Fruit fly (Drosophila melanogaster) whole organism, embryonic: ENCODE results near the gene ver.

ENCODE experiments used
- Adf1 ChIP-seq: fragments of 200-800 bp; sonication (Bioruptor generic); IDR thresholded peaks from 2 replicates; pipeline ENCODE4 v1.3.6; 2022; ENCODE audit warnings: missing biosample characterization, missing genetic modification characterization
- BtbVII ChIP-seq: fragments of 200-800 bp; sonication (Bioruptor generic); optimal IDR thresholded peaks from 3 replicates; lab custom pipeline; 2017; ENCODE audit warnings: missing biosample characterization, mild to moderate bottlenecking, missing genetic modification characterization
- CG10274 ChIP-seq: fragments of 200-800 bp; sonication (Bioruptor generic); optimal IDR thresholded peaks from 3 replicates; lab custom pipeline; 2017; ENCODE audit warnings: missing biosample characterization, mild to moderate bottlenecking, missing genetic modification characterization
- CG10979 ChIP-seq: fragments of 200-800 bp; sonication (Bioruptor generic); optimal IDR thresholded peaks from 2 replicates; lab custom pipeline; 2018; ENCODE audit warnings: missing biosample characterization, mild to moderate bottlenecking, missing genetic modification characterization, moderate library complexity
- CG12104 ChIP-seq: fragments of 200-800 bp; sonication (Bioruptor generic); optimal IDR thresholded peaks from 3 replicates; lab custom pipeline; 2016; ENCODE audit warnings: missing biosample characterization, missing genetic modification characterization
- CG15479 ChIP-seq: fragments of 200-800 bp; sonication (Bioruptor generic); optimal IDR thresholded peaks from 3 replicates; lab custom pipeline; 2019; ENCODE audit warnings: missing biosample characterization, mild to moderate bottlenecking, missing genetic modification characterization, moderate library complexity
- CG1602 ChIP-seq: fragments of 200-800 bp; sonication (Bioruptor generic); optimal IDR thresholded peaks from 3 replicates; lab custom pipeline; 2016; ENCODE audit warnings: missing biosample characterization, missing genetic modification characterization
- CG1647 ChIP-seq: fragments of 200-800 bp; sonication (Bioruptor generic); optimal IDR thresholded peaks from 3 replicates; lab custom pipeline; 2016; ENCODE audit warnings: missing biosample characterization, missing genetic modification characterization
- CG16779 ChIP-seq: fragments of 200-800 bp; sonication (Bioruptor generic); IDR thresholded peaks from 2 replicates; pipeline ENCODE4 v1.3.6; 2022; ENCODE audit warnings: missing biosample characterization, missing genetic modification characterization
- CG18599 ChIP-seq: fragments of 200-800 bp; sonication (Bioruptor generic); optimal IDR thresholded peaks from 3 replicates; lab custom pipeline; 2017; ENCODE audit warnings: missing biosample characterization, missing genetic modification characterization, mild to moderate bottlenecking, moderate library complexity, missing genetic modification reagents
- CG18619 ChIP-seq: fragments of 200-800 bp; sonication (Bioruptor generic); optimal IDR thresholded peaks from 3 replicates; lab custom pipeline; 2017; ENCODE audit warnings: missing biosample characterization, mild to moderate bottlenecking, missing genetic modification characterization
- CG3726 ChIP-seq: fragments of 200-800 bp; sonication (Bioruptor generic); IDR thresholded peaks from 3 replicates; pipeline ENCODE4, ENCODE4 v1.3.6; 2022; ENCODE audit warnings: missing biosample characterization, missing genetic modification characterization
- CG5180 ChIP-seq: fragments of 200-800 bp; sonication (Bioruptor generic); optimal IDR thresholded peaks from 3 replicates; lab custom pipeline; 2017; ENCODE audit warnings: missing biosample characterization, missing genetic modification characterization, mild to moderate bottlenecking, moderate library complexity, missing genetic modification reagents
- CG6254 ChIP-seq: fragments of 200-800 bp; sonication (Bioruptor generic); optimal IDR thresholded peaks from 3 replicates; lab custom pipeline; 2017; ENCODE audit warnings: mild to moderate bottlenecking, missing biosample characterization, missing genetic modification reagents, missing genetic modification characterization
- CG7839 ChIP-seq: fragments of 200-800 bp; sonication (Bioruptor generic); optimal IDR thresholded peaks from 3 replicates; lab custom pipeline; 2018; ENCODE audit warnings: missing biosample characterization, mild to moderate bottlenecking, missing genetic modification characterization, moderate library complexity
- CG7987 ChIP-seq: fragments of 200-800 bp; sonication (Bioruptor generic); optimal IDR thresholded peaks from 2 replicates; lab custom pipeline; 2018; ENCODE audit warnings: missing biosample characterization, mild to moderate bottlenecking, missing genetic modification characterization, moderate library complexity
- CG8089 ChIP-seq: fragments of 200-800 bp; sonication (Bioruptor generic); optimal IDR thresholded peaks from 3 replicates; lab custom pipeline; 2016; ENCODE audit warnings: missing biosample characterization, missing genetic modification characterization
- CoRest ChIP-seq: fragments of 200-800 bp; sonication (Bioruptor generic); optimal IDR thresholded peaks from 3 replicates; lab custom pipeline; 2018; ENCODE audit warnings: missing biosample characterization, mild to moderate bottlenecking, missing genetic modification characterization, moderate library complexity
- CrebB ChIP-seq: fragments of 200-800 bp; sonication (Bioruptor generic); optimal IDR thresholded peaks from 3 replicates; lab custom pipeline; 2018; ENCODE audit warnings: missing biosample characterization, mild to moderate bottlenecking, missing genetic modification characterization
- Ets65A ChIP-seq: fragments of 200-800 bp; sonication (Bioruptor generic); peaks from one replicate; lab custom pipeline; 2016; ENCODE audit warnings: missing biosample characterization, missing genetic modification characterization
- Hand ChIP-seq: fragments of 200-800 bp; sonication (Bioruptor generic); optimal IDR thresholded peaks from 2 replicates; lab custom pipeline; 2017; ENCODE audit warnings: mild to moderate bottlenecking, missing biosample characterization, missing genetic modification reagents, missing genetic modification characterization
- Hr78 ChIP-seq, 2 experiments: fragments of 200-800 bp in 1 of 2; fragments of >200 bp in 1 of 2; sonication (Bioruptor generic) in 1 of 2; optimal IDR thresholded peaks; 2 replicates each; lab custom pipeline; 2017 to 2019; ENCODE audit warnings: missing biosample characterization in 2 of 2, missing genetic modification characterization in 2 of 2, mild to moderate bottlenecking in 1 of 2, moderate library complexity in 1 of 2
- Max ChIP-seq: fragments of 200-800 bp; sonication (Bioruptor generic); optimal IDR thresholded peaks from 2 replicates; lab custom pipeline; 2016; ENCODE audit warnings: missing biosample characterization, mild to moderate bottlenecking, missing genetic modification characterization
- Mes4 ChIP-seq: fragments of 200-800 bp; sonication (Bioruptor generic); optimal IDR thresholded peaks from 2 replicates; lab custom pipeline; 2016; ENCODE audit warnings: missing biosample characterization, missing genetic modification characterization
- Nf-YA ChIP-seq: fragments of 200-800 bp; sonication (Bioruptor generic); IDR thresholded peaks from 2 replicates; pipeline ENCODE4 v1.3.6; 2022; ENCODE audit warnings: missing biosample characterization, missing genetic modification characterization
- Nf-YB ChIP-seq: fragments of 200-800 bp; sonication (Bioruptor generic); optimal IDR thresholded peaks from 3 replicates; lab custom pipeline; 2019; ENCODE audit warnings: missing biosample characterization, mild to moderate bottlenecking, missing genetic modification characterization, moderate library complexity
- Opbp ChIP-seq: fragments of 200-800 bp; sonication (Bioruptor generic); IDR thresholded peaks from 3 replicates; pipeline ENCODE4 v1.3.6; 2022; ENCODE audit warnings: missing biosample characterization, missing genetic modification characterization; ENCODE audit not compliant: partially characterized antibody
- Optix ChIP-seq: fragments of 200-800 bp; sonication (Bioruptor generic); IDR thresholded peaks from 3 replicates; pipeline ENCODE4 v1.3.6; 2022; ENCODE audit warnings: missing biosample characterization, missing genetic modification characterization
- Sin3A ChIP-seq: fragments of >200 bp; optimal IDR thresholded peaks from 2 replicates; lab custom pipeline; 2018
- Sox102F ChIP-seq: fragments of 200-800 bp; sonication (Bioruptor generic); optimal IDR thresholded peaks from 2 replicates; lab custom pipeline; 2018; ENCODE audit warnings: missing biosample characterization, mild to moderate bottlenecking, missing genetic modification characterization, moderate library complexity
- amos ChIP-seq: fragments of 200-800 bp; sonication (Bioruptor generic); IDR thresholded peaks from 2 replicates; pipeline ENCODE4 v1.3.6; 2022; ENCODE audit warnings: missing biosample characterization, missing genetic modification characterization; ENCODE audit not compliant: partially characterized antibody
- ase ChIP-seq: fragments of 200-800 bp; sonication (Bioruptor generic); IDR thresholded peaks from 3 replicates; pipeline ENCODE4 v1.3.6; 2022; ENCODE audit warnings: missing biosample characterization, missing genetic modification characterization
- bcd ChIP-seq: fragments of 200-800 bp; sonication (Bioruptor generic); optimal IDR thresholded peaks from 2 replicates; lab custom pipeline; 2017; ENCODE audit warnings: missing biosample characterization, mild to moderate bottlenecking, missing genetic modification characterization
- cas ChIP-seq: fragments of 200-800 bp; sonication (Bioruptor generic); IDR thresholded peaks from 2 replicates; pipeline ENCODE4 v1.3.6; 2022; ENCODE audit warnings: missing biosample characterization, missing genetic modification characterization
- cwo ChIP-seq: fragments of 200-800 bp; sonication (Bioruptor generic); optimal IDR thresholded peaks from 3 replicates; lab custom pipeline; 2017; ENCODE audit warnings: missing biosample characterization, missing genetic modification characterization, mild to moderate bottlenecking, moderate library complexity, missing genetic modification reagents
- dm ChIP-seq: fragments of 200-800 bp; sonication (Bioruptor generic); optimal IDR thresholded peaks from 3 replicates; lab custom pipeline; 2016; ENCODE audit warnings: missing biosample characterization, missing genetic modification characterization
- ewg ChIP-seq: fragments of 200-800 bp; sonication (Bioruptor generic); optimal IDR thresholded peaks from 3 replicates; lab custom pipeline; 2017; ENCODE audit warnings: mild to moderate bottlenecking, missing biosample characterization, missing genetic modification reagents, missing genetic modification characterization
- exex ChIP-seq: fragments of 200-800 bp; sonication (Bioruptor generic); optimal IDR thresholded peaks from 4 replicates; lab custom pipeline; 2018; ENCODE audit warnings: missing biosample characterization, mild to moderate bottlenecking, missing genetic modification characterization, moderate library complexity
- gsb ChIP-seq: fragments of 200-800 bp; sonication (Bioruptor generic); IDR thresholded peaks from 2 replicates; pipeline ENCODE4 v1.3.6; 2022; ENCODE audit warnings: missing biosample characterization, missing genetic modification characterization
- h ChIP-seq: fragments of >200 bp; optimal IDR thresholded peaks from 2 replicates; lab custom pipeline; 2017
- kah ChIP-seq: fragments of 200-800 bp; sonication (Bioruptor generic); optimal IDR thresholded peaks from 2 replicates; lab custom pipeline; 2018; ENCODE audit warnings: missing biosample characterization, mild to moderate bottlenecking, missing genetic modification characterization
- ken ChIP-seq: fragments of 200-800 bp; sonication (Bioruptor generic); IDR thresholded peaks from 3 replicates; pipeline ENCODE4 v1.3.6; 2022; ENCODE audit warnings: missing biosample characterization, missing genetic modification characterization
- lmd ChIP-seq: fragments of 200-800 bp; sonication (Bioruptor generic); IDR thresholded peaks from 2 replicates; pipeline ENCODE4 v1.3.6; 2022; ENCODE audit warnings: missing biosample characterization, missing genetic modification characterization
- luna ChIP-seq: fragments of 200-800 bp; sonication (Bioruptor generic); optimal IDR thresholded peaks from 2 replicates; lab custom pipeline; 2016; ENCODE audit warnings: missing biosample characterization, missing genetic modification characterization
- mirr ChIP-seq: fragments of 200-800 bp; sonication (Bioruptor generic); optimal IDR thresholded peaks from 3 replicates; lab custom pipeline; 2018; ENCODE audit warnings: missing biosample characterization, mild to moderate bottlenecking, missing genetic modification characterization
- nau ChIP-seq: fragments of 200-800 bp; sonication (Bioruptor generic); optimal IDR thresholded peaks from 3 replicates; lab custom pipeline; 2017; ENCODE audit warnings: missing biosample characterization, mild to moderate bottlenecking, missing genetic modification characterization, missing genetic modification reagents
- sc ChIP-seq, 3 experiments: fragments of >200 bp in 2 of 3; fragments of 200-800 bp in 1 of 3; sonication (Bioruptor generic) in 1 of 3; optimal IDR thresholded peaks; 2 replicates in 2 of 3; 3 replicates in 1 of 3; lab custom pipeline; 2017; ENCODE audit warnings: mild to moderate bottlenecking in 1 of 3, missing biosample characterization in 1 of 3, missing genetic modification characterization in 1 of 3, missing genetic modification reagents in 1 of 3
- sd ChIP-seq: fragments of 200-800 bp; sonication (Bioruptor generic); optimal IDR thresholded peaks from 3 replicates; lab custom pipeline; 2018; ENCODE audit warnings: missing biosample characterization, mild to moderate bottlenecking, missing genetic modification characterization, moderate library complexity
- vvl ChIP-seq: fragments of 200-800 bp; sonication (Bioruptor generic); IDR thresholded peaks from 2 replicates; pipeline ENCODE4 v1.3.6; 2022; ENCODE audit warnings: missing biosample characterization, missing genetic modification characterization

The ver gene

DNA sequence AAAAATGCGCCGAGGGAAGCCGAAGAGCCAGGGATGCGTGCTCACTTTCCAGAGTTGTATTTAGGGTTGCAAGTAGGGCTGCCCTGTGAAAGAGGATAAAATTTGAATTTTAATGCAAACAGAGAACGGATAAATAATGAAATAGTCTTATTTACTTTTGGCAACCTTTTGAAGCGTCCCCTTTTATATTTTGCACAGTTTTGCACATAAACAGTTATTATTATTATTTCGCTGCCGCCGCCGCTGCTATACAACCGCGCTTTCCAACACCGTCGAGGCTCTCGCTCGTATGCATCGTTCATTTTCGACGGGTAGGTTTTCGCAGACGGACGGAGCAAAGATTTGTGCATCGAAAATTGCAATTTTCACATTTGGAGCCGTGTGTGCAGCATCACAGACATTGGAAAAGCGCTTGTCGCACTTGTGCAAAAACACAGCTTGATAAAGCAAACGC lies 9.0 kb upstream of the ver start, which contains the start of the genes sti and tral (continued):
- TF ChIP-seq dm (GFP tag; lab: Kevin White, UChicago): peak; percentile 87
- TF ChIP-seq Opbp: no peak
- peak; percentile 43 for TF ChIP-seq CG15479 (GFP tag; lab: Kevin White, UChicago)
- peak; percentile 57 for TF ChIP-seq gsb
- TF ChIP-seq CG7839: peak; percentile 75
- no peak for TF ChIP-seq nau (GFP tag; lab: Kevin White, UChicago)
- no peak; the same call in 1 of the 2 replicates for TF ChIP-seq amos (GFP tag; lab: Robert Waterston, UW)
- TF ChIP-seq mirr (GFP tag; lab: Kevin White, UChicago): peak; percentile 84
- peak; percentile 97 for TF ChIP-seq Sin3A (lab: Kevin White, UChicago)
- peak; percentile 68 for TF ChIP-seq CG7987
- TF ChIP-seq CG18599 (GFP tag; lab: Kevin White, UChicago): peak; percentile 93
- TF ChIP-seq CG10979 (tag; lab: Kevin White, UChicago): peak; percentile 76
- TF ChIP-seq CG1602 (GFP tag; lab: Kevin White, UChicago): peak; percentile 88
- peak; percentile 89 for TF ChIP-seq CG8089
- no peak for TF ChIP-seq sd
- TF ChIP-seq BtbVII: peak; percentile 61
- TF ChIP-seq Hr78 (GFP tag; optimal IDR thresholded peaks at IDR 0.05; lab: Kevin White, UChicago): no peak
- TF ChIP-seq Nf-YA (GFP tag; lab: Robert Waterston, UW): peak; percentile 57; the same call in 1 of the 2 replicates
- TF ChIP-seq Hand (GFP tag; lab: Kevin White, UChicago): peak; percentile 56
- no peak for TF ChIP-seq CG5180 (GFP tag; lab: Kevin White, UChicago)
- TF ChIP-seq Optix (GFP tag; lab: Robert Waterston, UW): peak; percentile 83; the same call in 2 of the 3 replicates
- peak; percentile 87 for TF ChIP-seq ken (GFP tag; lab: Robert Waterston, UW)
- TF ChIP-seq CG3726 (GFP tag; lab: Robert Waterston, UW): peak; percentile 67; the same call in 2 of the 3 replicates
- TF ChIP-seq Mes4 (GFP tag; lab: Kevin White, UChicago): peak; percentile 86
- TF ChIP-seq CG16779 (GFP tag; lab: Robert Waterston, UW): 0 out of 2 replicates have a peak, but pooled peaks have one; percentile 50
- peak; percentile 78 for TF ChIP-seq ase
- peak; percentile 88 for TF ChIP-seq Max (GFP tag; lab: Kevin White, UChicago)
- peak; percentile 71 for TF ChIP-seq CG6254 (GFP tag; lab: Kevin White, UChicago)
- TF ChIP-seq vvl (GFP tag; lab: Robert Waterston, UW): peak; percentile 92
- TF ChIP-seq CoRest (tag; lab: Kevin White, UChicago): peak; percentile 89
- peak; percentile 95 for TF ChIP-seq CG1647 (GFP tag; lab: Kevin White, UChicago)
- TF ChIP-seq exex (tag; lab: Kevin White, UChicago): peak; percentile 64
- TF ChIP-seq cwo: peak; percentile 77
- TF ChIP-seq luna (GFP tag; lab: Kevin White, UChicago): peak; percentile 88
- TF ChIP-seq CrebB: peak; percentile 75
- peak; percentile 84 for TF ChIP-seq lmd (GFP tag; lab: Robert Waterston, UW)
- peak; percentile 93 for TF ChIP-seq Adf1 (GFP tag; lab: Robert Waterston, UW)
- peak; percentile 89 for TF ChIP-seq bcd
- peak; percentile 83 for TF ChIP-seq Sox102F (GFP tag; lab: Kevin White, UChicago)
- peak; percentile 81; the same call in 1 of the 2 replicates for TF ChIP-seq cas (GFP tag; lab: Robert Waterston, UW)
- peak; percentile 100 for TF ChIP-seq Ets65A (GFP tag; lab: Kevin White, UChicago)
- TF ChIP-seq CG18619 (GFP tag; lab: Kevin White, UChicago): peak; percentile 84
- TF ChIP-seq CG12104: peak; percentile 80
- TF ChIP-seq sc (optimal IDR thresholded peaks at IDR 0.05; lab: Kevin White, UChicago): no peak
- peak; percentile 56 for TF ChIP-seq sc (GFP tag; optimal IDR thresholded peaks at IDR 0.05; lab: Kevin White, UChicago)
- TF ChIP-seq ewg (GFP tag; lab: Kevin White, UChicago): peak; percentile 81
- TF ChIP-seq CG10274 (GFP tag; lab: Kevin White, UChicago): peak; percentile 61
- TF ChIP-seq Nf-YB (GFP tag; lab: Kevin White, UChicago): peak; percentile 58
- TF ChIP-seq h (lab: Kevin White, UChicago): no peak
- peak; percentile 36 for TF ChIP-seq kah (GFP tag; lab: Kevin White, UChicago)
